Worm (Caenorhabditis elegans) whole organism, early embryonic: ENCODE results near the gene F45D11.7.
"Not testable (repeated sequence)": the region's sequence is repeated elsewhere in the genome, so short reads cannot be mapped to it uniquely, and the experiment has no call there.

Experiments
- B0310.2 ChIP-seq: sonication (generic microtip); optimal IDR thresholded peaks from 2 replicates; lab custom pipeline; 2016; ENCODE audit warnings: mild to moderate bottlenecking, missing genetic modification characterization, missing compliant biosample characterization
- F13C5.2 ChIP-seq: sonication (generic microtip); optimal IDR thresholded peaks from 2 replicates; lab custom pipeline; 2017; ENCODE audit warnings: mild to moderate bottlenecking, missing genetic modification characterization, inconsistent platforms, missing compliant biosample characterization
- aly-1 ChIP-seq: sonication (generic microtip); optimal IDR thresholded peaks from 2 replicates; lab custom pipeline; 2016; ENCODE audit warnings: missing genetic modification characterization, missing compliant biosample characterization
- ama-1 ChIP-seq: fragments of 150-350 bp; optimal IDR thresholded peaks from 2 replicates; lab custom pipeline; 2014
- ceh-13 ChIP-seq: fragments of 200-800 bp; sonication (Bioruptor generic); optimal IDR thresholded peaks from 2 replicates; lab custom pipeline; 2018; ENCODE audit warnings: mild to moderate bottlenecking, missing genetic modification characterization, missing compliant biosample characterization
- ceh-36 ChIP-seq: sonication (generic microtip); optimal IDR thresholded peaks from 2 replicates; lab custom pipeline; 2016; ENCODE audit warnings: missing genetic modification characterization, inconsistent platforms, missing compliant biosample characterization
- ets-7 ChIP-seq: sonication (generic microtip); optimal IDR thresholded peaks from 2 replicates; lab custom pipeline; 2016; ENCODE audit warnings: missing genotype, missing genetic modification characterization, missing compliant biosample characterization
- flt-1 ChIP-seq: fragments of 200-800 bp; sonication (Bioruptor generic); IDR thresholded peaks from 2 replicates; pipeline ENCODE4 v1.3.6; 2022; ENCODE audit warnings: missing genetic modification characterization, missing compliant biosample characterization
- hmbx-1 ChIP-seq: sonication (generic microtip); optimal IDR thresholded peaks from 2 replicates; lab custom pipeline; 2016; ENCODE audit warnings: mild to moderate bottlenecking, missing genetic modification characterization, missing compliant biosample characterization
- hmg-4 ChIP-seq: fragments of 200-800 bp; sonication (Bioruptor generic); optimal IDR thresholded peaks from 2 replicates; lab custom pipeline; 2018; ENCODE audit warnings: mild to moderate bottlenecking, missing genetic modification characterization, missing compliant biosample characterization
- hnd-1 ChIP-seq: sonication (generic microtip); optimal IDR thresholded peaks from 2 replicates; lab custom pipeline; 2016; ENCODE audit warnings: missing genetic modification characterization, missing compliant biosample characterization
- pes-1 ChIP-seq: fragments of 200-800 bp; sonication (Bioruptor generic); IDR thresholded peaks from 2 replicates; pipeline ENCODE4 v1.3.6; 2022; ENCODE audit warnings: missing genetic modification reagents, missing genetic modification characterization, missing compliant biosample characterization
- tbx-37 ChIP-seq: fragments of 200-800 bp; sonication (Bioruptor generic); conservative IDR thresholded peaks from 2 replicates; pipeline ENCODE4 v1.3.6; 2022; ENCODE audit warnings: missing genetic modification reagents, missing genetic modification characterization, missing compliant biosample characterization
- tra-4 ChIP-seq: sonication (generic microtip); optimal IDR thresholded peaks from 2 replicates; lab custom pipeline; 2017; ENCODE audit warnings: missing genetic modification characterization, missing compliant biosample characterization

F45D11.7 gene

ce11 chrII:1040464-1040863 lies 46.1 kb downstream of the F45D11.7 start, which contains the start of gene fbxb-39:
Gene fbxb-39 (minus strand): TSS chrII:1040564.
- TF ChIP-seq hnd-1 (tag; lab: Kevin White, UChicago) (no peak), B0310.2 (tag; lab: Kevin White, UChicago) (no peak), tbx-37 (no peak), ets-7 (no peak), ceh-36 (no peak), F13C5.2 (tag; lab: Kevin White, UChicago) (no peak), tra-4 (tag; lab: Kevin White, UChicago) (no peak), hmg-4 (GFP tag; lab: Kevin White, UChicago) (no peak), flt-1 (GFP tag; lab: Robert Waterston, UW) (no peak), ama-1 (lab: Kevin White, UChicago) (no peak)

DNA sequence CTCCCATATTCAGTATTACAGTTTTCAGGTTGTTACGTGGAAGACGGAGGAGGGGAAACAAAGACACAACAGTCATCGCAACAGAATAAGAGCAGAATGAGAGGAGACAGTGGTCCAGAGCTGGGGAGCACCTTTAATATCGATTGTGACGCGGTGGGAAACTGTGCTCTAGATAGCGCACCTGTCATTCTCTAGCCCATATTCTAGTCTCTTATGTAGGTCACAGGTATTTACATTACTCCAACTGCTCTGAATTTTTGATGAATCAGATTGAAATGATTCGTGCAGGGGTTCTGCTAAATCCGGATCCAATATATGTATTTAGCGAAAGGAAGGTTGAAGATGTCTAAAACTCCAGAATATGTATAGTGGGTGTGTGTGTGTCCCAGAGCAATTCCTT lies 47.9 kb downstream of the F45D11.7 start, which contains the start of gene fbxb-41:
Gene fbxb-41, minus strand, starts transcription at position 101 of the 400 bp plus-strand sequence.
- TF ChIP-seq B0310.2 (tag; lab: Kevin White, UChicago) (no peak), hnd-1 (tag; lab: Kevin White, UChicago) (no peak), aly-1 (tag; lab: Kevin White, UChicago) (no peak), ceh-13 (GFP tag; lab: Kevin White, UChicago) (no peak), F13C5.2 (tag; lab: Kevin White, UChicago) (no peak)

DNA sequence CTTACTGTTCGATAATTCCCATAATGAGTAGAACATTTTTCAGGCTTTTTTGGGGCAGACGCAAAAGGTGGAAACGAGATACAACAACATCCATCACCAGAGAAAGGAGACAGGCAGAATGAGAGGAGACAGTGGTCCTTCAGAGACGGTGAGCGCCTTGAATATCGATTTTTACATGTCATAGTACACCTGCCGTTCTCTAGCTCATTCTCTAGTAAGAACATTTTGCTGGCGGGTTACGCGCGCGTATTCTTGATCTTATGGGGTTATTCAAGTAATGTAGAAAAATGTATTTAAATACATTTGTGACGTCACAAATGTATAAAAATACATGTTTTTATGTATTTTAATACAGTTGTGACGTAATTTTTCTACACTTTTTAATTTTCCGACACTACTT lies 49.6 kb downstream of the F45D11.7 start, which contains the start of gene fbxb-45:
Gene fbxb-45, minus strand, starts transcription at position 101 of the 400 bp plus-strand sequence.
- TF ChIP-seq flt-1 (GFP tag; lab: Robert Waterston, UW); pes-1 (GFP tag; lab: Robert Waterston, UW); hmbx-1 (tag; lab: Kevin White, UChicago): not testable (repeated sequence)
